Worm (Caenorhabditis elegans): ENCODE data around the gene sru-40.

DNA sequence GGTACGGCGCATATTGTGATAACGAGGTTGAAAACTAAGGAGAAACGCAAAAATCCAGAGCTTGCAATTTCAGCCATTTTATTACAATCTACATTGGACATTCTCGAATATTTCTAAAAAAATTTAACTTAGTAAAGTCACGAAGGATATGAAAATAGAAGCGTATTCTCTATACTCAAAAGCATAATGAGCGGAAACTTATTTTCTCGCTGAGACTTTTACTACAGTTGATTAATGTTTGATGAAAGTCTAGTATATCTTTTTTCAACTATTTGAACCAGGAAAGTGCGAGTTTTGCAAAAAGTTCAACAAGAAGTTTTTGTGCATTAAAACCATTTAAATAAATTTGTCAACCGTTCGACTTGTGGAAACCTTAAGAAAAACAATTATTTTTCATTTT lies 37.5 kb upstream of the sru-40 start, which contains the start of gene srab-18:
- TF ChIP-seq ama-1 (optimal IDR thresholded peaks at IDR 0.05) (no peak), madf-5 (GFP tag; IDR thresholded peaks at IDR 0.05) (no peak), unc-62 (GFP tag; optimal IDR thresholded peaks at IDR 0.05 in 1 of 2) (no peak), unc-62 (tag; optimal IDR thresholded peaks at IDR 0.05) (no peak)
